Fruit fly (Drosophila melanogaster): ENCODE data around the gene CG7065.

- TF ChIP-seq CG8478 (optimal IDR thresholded peaks at IDR 0.05) (no peak), CTCF (optimal IDR thresholded peaks at IDR 0.05) (no peak)
Observed at dm6 chrX:9161912-9162311, 19.6 kb downstream of the CG7065 start, which contains the start of the genes Zpr1 and CG44532.
